Worm (Caenorhabditis elegans) whole organism, early embryonic: ENCODE results near the gene pxn-2.

ENCODE experiments used
- B0310.2 ChIP-seq: sonication (generic microtip); optimal IDR thresholded peaks from 2 replicates; lab custom pipeline; 2016; ENCODE audit warnings: mild to moderate bottlenecking, missing genetic modification characterization, missing compliant biosample characterization
- F13C5.2 ChIP-seq: sonication (generic microtip); optimal IDR thresholded peaks from 2 replicates; lab custom pipeline; 2017; ENCODE audit warnings: mild to moderate bottlenecking, missing genetic modification characterization, inconsistent platforms, missing compliant biosample characterization
- aly-1 ChIP-seq: sonication (generic microtip); optimal IDR thresholded peaks from 2 replicates; lab custom pipeline; 2016; ENCODE audit warnings: missing genetic modification characterization, missing compliant biosample characterization
- ama-1 ChIP-seq: fragments of 150-350 bp; optimal IDR thresholded peaks from 2 replicates; lab custom pipeline; 2014
- ceh-13 ChIP-seq: fragments of 200-800 bp; sonication (Bioruptor generic); optimal IDR thresholded peaks from 2 replicates; lab custom pipeline; 2018; ENCODE audit warnings: mild to moderate bottlenecking, missing genetic modification characterization, missing compliant biosample characterization
- ceh-36 ChIP-seq: sonication (generic microtip); optimal IDR thresholded peaks from 2 replicates; lab custom pipeline; 2016; ENCODE audit warnings: missing genetic modification characterization, inconsistent platforms, missing compliant biosample characterization
- ets-7 ChIP-seq: sonication (generic microtip); optimal IDR thresholded peaks from 2 replicates; lab custom pipeline; 2016; ENCODE audit warnings: missing genotype, missing genetic modification characterization, missing compliant biosample characterization
- flt-1 ChIP-seq: fragments of 200-800 bp; sonication (Bioruptor generic); IDR thresholded peaks from 2 replicates; pipeline ENCODE4 v1.3.6; 2022; ENCODE audit warnings: missing genetic modification characterization, missing compliant biosample characterization
- hmbx-1 ChIP-seq: sonication (generic microtip); optimal IDR thresholded peaks from 2 replicates; lab custom pipeline; 2016; ENCODE audit warnings: mild to moderate bottlenecking, missing genetic modification characterization, missing compliant biosample characterization
- hmg-4 ChIP-seq: fragments of 200-800 bp; sonication (Bioruptor generic); optimal IDR thresholded peaks from 2 replicates; lab custom pipeline; 2018; ENCODE audit warnings: mild to moderate bottlenecking, missing genetic modification characterization, missing compliant biosample characterization
- hnd-1 ChIP-seq: sonication (generic microtip); optimal IDR thresholded peaks from 2 replicates; lab custom pipeline; 2016; ENCODE audit warnings: missing genetic modification characterization, missing compliant biosample characterization
- pes-1 ChIP-seq: fragments of 200-800 bp; sonication (Bioruptor generic); IDR thresholded peaks from 2 replicates; pipeline ENCODE4 v1.3.6; 2022; ENCODE audit warnings: missing genetic modification reagents, missing genetic modification characterization, missing compliant biosample characterization
- scrt-1 ChIP-seq: fragments of 200-800 bp; sonication (Bioruptor generic); IDR thresholded peaks from 2 replicates; pipeline ENCODE4 v1.3.6; 2022; ENCODE audit warnings: missing genetic modification characterization, missing compliant biosample characterization
- sea-1 ChIP-seq: fragments of 200-800 bp; sonication (Bioruptor generic); conservative IDR thresholded peaks from 2 replicates; pipeline ENCODE4 v1.3.6; 2022; ENCODE audit warnings: missing genetic modification characterization, missing compliant biosample characterization
- tbx-11 ChIP-seq: fragments of 200-800 bp; sonication (Bioruptor generic); IDR thresholded peaks from 2 replicates; pipeline ENCODE4 v1.3.6; 2022; ENCODE audit warnings: missing genetic modification characterization, missing compliant biosample characterization
- tbx-37 ChIP-seq: fragments of 200-800 bp; sonication (Bioruptor generic); conservative IDR thresholded peaks from 2 replicates; pipeline ENCODE4 v1.3.6; 2022; ENCODE audit warnings: missing genetic modification reagents, missing genetic modification characterization, missing compliant biosample characterization
- tra-4 ChIP-seq: sonication (generic microtip); optimal IDR thresholded peaks from 2 replicates; lab custom pipeline; 2017; ENCODE audit warnings: missing genetic modification characterization, missing compliant biosample characterization

pxn-2 gene

ce11 chrX:10956972-10957678 lies 22.0 kb downstream of the pxn-2 start:
- TF ChIP-seq ets-7 (tag; lab: Kevin White, UChicago) (no peak), scrt-1 (GFP tag; lab: Robert Waterston, UW) (no peak), B0310.2 (no peak), hmbx-1 (no peak), hmg-4 (GFP tag; lab: Kevin White, UChicago) (no peak), tbx-37 (no peak)

- no peak for TF ChIP-seq tbx-11 (GFP tag; lab: Robert Waterston, UW)
- TF ChIP-seq sea-1 (GFP tag; lab: Robert Waterston, UW) = no peak
- no peak for TF ChIP-seq hmg-4 (GFP tag; lab: Kevin White, UChicago)
- TF ChIP-seq hmbx-1 = no peak
- TF ChIP-seq tra-4 (tag; lab: Kevin White, UChicago) = no peak
- TF ChIP-seq tbx-37 = no peak
- no peak for TF ChIP-seq aly-1 (tag; lab: Kevin White, UChicago)
- TF ChIP-seq ceh-36 (tag; lab: Kevin White, UChicago) = no peak
- TF ChIP-seq ceh-13 = no peak
- no peak for TF ChIP-seq ets-7 (tag; lab: Kevin White, UChicago)
- no peak for TF ChIP-seq scrt-1 (GFP tag; lab: Robert Waterston, UW)
- no peak for TF ChIP-seq pes-1 (GFP tag; lab: Robert Waterston, UW)
- no peak for TF ChIP-seq F13C5.2 (tag; lab: Kevin White, UChicago)
- TF ChIP-seq hnd-1 = no peak
- no peak for TF ChIP-seq B0310.2
These were observed 25.3 kb downstream of the pxn-2 start, which contains the start of gene pbo-4 for ce11 chrX:10953834-10954233. Gene pbo-4, plus strand, starts transcription at chrX:10954134.

ce11 chrX:10951922-10952321 lies 27.2 kb downstream of the pxn-2 start:
- TF ChIP-seq ceh-13 (no peak), B0310.2 (no peak)

ce11 chrX:10951168-10951567 lies 27.9 kb downstream of the pxn-2 start, which contains the start of gene K09C8.7:
Gene K09C8.7, minus strand, starts transcription at chrX:10951393.
- TF ChIP-seq F13C5.2 (tag; lab: Kevin White, UChicago) (no peak), ama-1 (lab: Kevin White, UChicago) (no peak), pes-1 (GFP tag; lab: Robert Waterston, UW) (no peak), ceh-13 (no peak), tbx-11 (GFP tag; lab: Robert Waterston, UW) (no peak), hmbx-1 (no peak)

- TF ChIP-seq ama-1 (lab: Kevin White, UChicago) (no peak), B0310.2 (no peak), ceh-13 (no peak), F13C5.2 (tag; lab: Kevin White, UChicago) (no peak)
These were observed 30.2 kb downstream of the pxn-2 start, which contains the start of gene T21B6.3 for ce11 chrX:10948852-10949251. Gene T21B6.3, minus strand, starts transcription at chrX:10948952.

- no peak for TF ChIP-seq F13C5.2 (tag; lab: Kevin White, UChicago)
These were observed 37.8 kb downstream of the pxn-2 start, which contains the start of gene pho-7 for ce11 chrX:10941255-10941654. Gene pho-7, minus strand, starts transcription at chrX:10941355.

ce11 chrX:10933308-10934014 lies 45.6 kb downstream of the pxn-2 start:
- TF ChIP-seq hnd-1 (no peak), scrt-1 (GFP tag; lab: Robert Waterston, UW) (no peak), hmg-4 (GFP tag; lab: Kevin White, UChicago) (no peak), ets-7 (tag; lab: Kevin White, UChicago) (no peak), flt-1 (GFP tag; lab: Robert Waterston, UW) (no peak), B0310.2 (no peak), aly-1 (tag; lab: Kevin White, UChicago) (no peak), sea-1 (GFP tag; lab: Robert Waterston, UW) (no peak), tbx-11 (GFP tag; lab: Robert Waterston, UW) (no peak), ama-1 (lab: Kevin White, UChicago) (no peak), tbx-37 (no peak), pes-1 (GFP tag; lab: Robert Waterston, UW) (no peak), tra-4 (tag; lab: Kevin White, UChicago) (no peak)

- no peak for TF ChIP-seq B0310.2
- TF ChIP-seq hmg-4 (GFP tag; lab: Kevin White, UChicago) = peak; percentile 18
These were observed 47.0 kb downstream of the pxn-2 start for ce11 chrX:10932087-10932486.

- TF ChIP-seq scrt-1 (GFP tag; lab: Robert Waterston, UW) (no peak), hnd-1 (no peak)
These were observed 50.0 kb downstream of the pxn-2 start, which contains the start of gene dgn-1 for ce11 chrX:10928948-10929563. Gene dgn-1, minus strand, starts transcription at chrX:10928998.
